Fruit fly (Drosophila melanogaster) S2 (cell line): Measurements from ENCODE around the gene Ubc2.

Experiments
- CG8478 ChIP-seq: fragments of >200 bp; optimal IDR thresholded peaks from 2 replicates; lab custom pipeline; 2018
- CTCF ChIP-seq, 2 experiments: fragments of >200 bp; optimal IDR thresholded peaks; 2 replicates each; lab custom pipeline; 2018

Gene Ubc2

dm6 chr2L:10728751-10729150 is 39.1 kb downstream of the Ubc2 start, which contains the start of gene CG6443:
TSS of gene CG6443 (plus strand) at chr2L:10728978.
- TF ChIP-seq CG8478 (lab: Kevin White, UChicago) (no peak), CTCF (optimal IDR thresholded peaks at IDR 0.05; lab: Kevin White, UChicago) (no peak)

- no peak for TF ChIP-seq CTCF (optimal IDR thresholded peaks at IDR 0.05; lab: Kevin White, UChicago)
- TF ChIP-seq CG8478 (lab: Kevin White, UChicago): no peak
Observed at dm6 chr2L:10723903-10724302, 43.9 kb downstream of the Ubc2 start, which contains the start of gene CG6431. TSS of gene CG6431 (plus strand) at chr2L:10724203.

- no peak for TF ChIP-seq CG8478 (lab: Kevin White, UChicago)
- no peak for TF ChIP-seq CTCF (optimal IDR thresholded peaks at IDR 0.05; lab: Kevin White, UChicago)
Observed at dm6 chr2L:10721535-10721934, 46.3 kb downstream of the Ubc2 start.
